Fruit fly (Drosophila melanogaster): ENCODE results near the gene CG12426.
A peak's percentile ranks its signal among the peaks of the same experiment; 100 is the strongest.

The CG12426 gene

DNA sequence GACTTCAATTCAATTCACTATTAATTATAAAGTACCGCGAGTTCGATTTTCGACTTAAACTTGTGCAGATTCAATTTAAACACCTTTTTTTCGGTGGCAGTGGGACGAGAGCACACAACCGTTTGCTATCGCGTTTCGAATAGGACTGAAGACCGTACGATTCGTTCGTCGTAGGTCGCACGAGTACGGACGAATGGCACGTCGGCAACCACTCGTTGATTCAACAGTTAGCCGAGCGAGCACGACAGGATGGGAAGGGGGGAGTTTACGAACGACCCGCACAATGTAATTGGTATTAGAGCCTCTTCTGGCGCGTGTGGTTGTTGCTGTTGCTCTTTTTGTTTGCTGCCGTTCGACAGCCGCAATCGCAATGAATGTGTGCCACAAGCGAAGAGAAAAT is 33.5 kb upstream of the CG12426 start, which contains the start of gene CG34353 (continued):
- TF ChIP-seq fu2 (GFP tag; optimal IDR thresholded peaks at IDR 0.05), result no peak
- TF ChIP-seq Dip3 (GFP tag; optimal IDR thresholded peaks at IDR 0.05), result no peak
- TF ChIP-seq CG9876 (GFP tag; optimal IDR thresholded peaks at IDR 0.05), result no peak
- TF ChIP-seq Jarid2 (GFP tag; optimal IDR thresholded peaks at IDR 0.05), result peak; percentile 70
- no peak for TF ChIP-seq CTCF (GFP tag; optimal IDR thresholded peaks at IDR 0.05)
- no peak for TF ChIP-seq Xrp1 (GFP tag; IDR thresholded peaks at IDR 0.05)
- no peak for TF ChIP-seq gfzf (GFP tag; optimal IDR thresholded peaks at IDR 0.05)
- TF ChIP-seq dmrt11E (tag; optimal IDR thresholded peaks at IDR 0.05), result no peak
- no peak for TF ChIP-seq dpn (GFP tag; optimal IDR thresholded peaks at IDR 0.05)
- TF ChIP-seq Atf3 (GFP tag; optimal IDR thresholded peaks at IDR 0.05), result no peak
- 0 out of 2 replicates have a peak, but pooled peaks have one; percentile 27 for TF ChIP-seq CG17328 (GFP tag; IDR thresholded peaks at IDR 0.05)
- TF ChIP-seq gce (GFP tag; IDR thresholded peaks at IDR 0.05), result no peak
- no peak for TF ChIP-seq gcm2 (GFP tag; optimal IDR thresholded peaks at IDR 0.05)
- TF ChIP-seq HmgZ (tag; optimal IDR thresholded peaks at IDR 0.05), result peak; percentile 70
- TF ChIP-seq Pdp1 (GFP tag; optimal IDR thresholded peaks at IDR 0.05), result no peak
- no peak for TF ChIP-seq CG10543 (GFP tag; optimal IDR thresholded peaks at IDR 0.05)
- TF ChIP-seq al (GFP tag; IDR thresholded peaks at IDR 0.05), result no peak
- TF ChIP-seq CG18599 (GFP tag; optimal IDR thresholded peaks at IDR 0.05), result no peak
- TF ChIP-seq esg (GFP tag; conservative IDR thresholded peaks at IDR 0.05), result no peak
- TF ChIP-seq ab (GFP tag; optimal IDR thresholded peaks at IDR 0.05), result no peak
- TF ChIP-seq maf-S (GFP tag; optimal IDR thresholded peaks at IDR 0.05), result no peak
- no peak for TF ChIP-seq seq (GFP tag; IDR thresholded peaks at IDR 0.05)
- TF ChIP-seq Hand (GFP tag; optimal IDR thresholded peaks at IDR 0.05), result no peak
- TF ChIP-seq CG9797 (GFP tag; optimal IDR thresholded peaks at IDR 0.05), result no peak
- no peak for TF ChIP-seq Bgb (GFP tag; IDR thresholded peaks at IDR 0.05; ENCODE audit: partially characterized antibody)
- TF ChIP-seq CG12744 (GFP tag; optimal IDR thresholded peaks at IDR 0.05), result peak; percentile 70
- no peak for TF ChIP-seq CG13775 (GFP tag; optimal IDR thresholded peaks at IDR 0.05)
- no peak for TF ChIP-seq CG7987 (GFP tag; optimal IDR thresholded peaks at IDR 0.05)
- no peak for TF ChIP-seq CG10959 (GFP tag; IDR thresholded peaks at IDR 0.05)
- TF ChIP-seq unpg (GFP tag; optimal IDR thresholded peaks at IDR 0.05), result no peak
- no peak for TF ChIP-seq MESR4 (GFP tag; optimal IDR thresholded peaks at IDR 0.05)
- no peak for TF ChIP-seq Max (GFP tag; optimal IDR thresholded peaks at IDR 0.05)
- TF ChIP-seq salm (tag; optimal IDR thresholded peaks at IDR 0.05), result no peak
- no peak for TF ChIP-seq ERR (GFP tag; optimal IDR thresholded peaks at IDR 0.05)
- no peak for TF ChIP-seq sr (GFP tag; IDR thresholded peaks at IDR 0.05)
- no peak for TF ChIP-seq CG43689 (GFP tag; IDR thresholded peaks at IDR 0.05)
- TF ChIP-seq croc (GFP tag; conservative IDR thresholded peaks at IDR 0.05), result no peak
- TF ChIP-seq Taf1 (GFP tag; IDR thresholded peaks at IDR 0.05), result no peak
- no peak for TF ChIP-seq crp (GFP tag; optimal IDR thresholded peaks at IDR 0.05)
- TF ChIP-seq ro (GFP tag; IDR thresholded peaks at IDR 0.05), result no peak
- no peak for TF ChIP-seq grau (tag; optimal IDR thresholded peaks at IDR 0.05)
- TF ChIP-seq so (GFP tag; IDR thresholded peaks at IDR 0.05), result no peak
- TF ChIP-seq CG12104 (GFP tag; optimal IDR thresholded peaks at IDR 0.05), result no peak
- TF ChIP-seq pita (GFP tag; optimal IDR thresholded peaks at IDR 0.05), result no peak
- TF ChIP-seq ewg (GFP tag; optimal IDR thresholded peaks at IDR 0.05), result peak; percentile 48
- TF ChIP-seq tll (GFP tag; optimal IDR thresholded peaks at IDR 0.05), result no peak
- TF ChIP-seq Nf-YA (GFP tag; IDR thresholded peaks at IDR 0.05), result no peak
- no peak for TF ChIP-seq her (GFP tag; optimal IDR thresholded peaks at IDR 0.05)
- TF ChIP-seq kah (GFP tag; optimal IDR thresholded peaks at IDR 0.05), result no peak
- no peak for TF ChIP-seq Mad (GFP tag; optimal IDR thresholded peaks at IDR 0.05)
- TF ChIP-seq CG12155 (GFP tag; optimal IDR thresholded peaks at IDR 0.05), result peak; percentile 94
- TF ChIP-seq cas (GFP tag; IDR thresholded peaks at IDR 0.05), result no peak
- TF ChIP-seq CG6854 (GFP tag; optimal IDR thresholded peaks at IDR 0.05), result no peak

All from whole organism, embryonic.